Worm (Caenorhabditis elegans) whole organism, young adult: ENCODE measurements around the gene Y116A8C.468.
A peak's percentile ranks its signal among the peaks of the same experiment; 100 is the strongest.

Experiments used
- B0261.1 ChIP-seq: sonication (generic microtip); optimal IDR thresholded peaks from 2 replicates; lab custom pipeline; 2016; ENCODE audit warnings: mild to moderate bottlenecking, missing genetic modification characterization, moderate library complexity, missing compliant biosample characterization
- C06A6.2 ChIP-seq: fragments of 200-800 bp; sonication (Bioruptor generic); conservative IDR thresholded peaks from 2 replicates; pipeline ENCODE4 v1.3.6; 2022; ENCODE audit warnings: missing genetic modification characterization, missing compliant biosample characterization
- C17E4.6 ChIP-seq: fragments of 200-800 bp; sonication (Bioruptor generic); IDR thresholded peaks from 2 replicates; pipeline ENCODE4 v1.3.6; 2022; ENCODE audit warnings: missing genetic modification reagents, missing genetic modification characterization, missing compliant biosample characterization
- F10E7.11 ChIP-seq: sonication (generic microtip); optimal IDR thresholded peaks from 2 replicates; lab custom pipeline; 2017; ENCODE audit warnings: mild to moderate bottlenecking, missing genetic modification characterization, moderate library complexity, missing compliant biosample characterization
- F39B2.1 ChIP-seq: fragments of 200-800 bp; sonication (Bioruptor generic); IDR thresholded peaks from 2 replicates; pipeline ENCODE4 v1.3.6; 2022; ENCODE audit warnings: missing genetic modification reagents, missing genetic modification characterization, missing compliant biosample characterization
- F49E8.2 ChIP-seq: sonication (generic microtip); optimal IDR thresholded peaks from 3 replicates; lab custom pipeline; 2017; ENCODE audit warnings: missing genetic modification characterization, mild to moderate bottlenecking, missing compliant biosample characterization, antibody characterized with exemption, moderate library complexity; ENCODE audit not compliant: insufficient read depth
- F55B11.4 ChIP-seq: sonication (generic microtip); optimal IDR thresholded peaks from 2 replicates; lab custom pipeline; 2016; ENCODE audit warnings: missing compliant biosample characterization, missing genetic modification characterization, borderline replicate concordance; ENCODE audit not compliant: insufficient read depth
- F57A8.1 ChIP-seq: fragments of 200-800 bp; sonication (Bioruptor generic); optimal IDR thresholded peaks from 2 replicates; lab custom pipeline; 2018; ENCODE audit warnings: mild to moderate bottlenecking, missing genetic modification characterization, moderate library complexity, missing compliant biosample characterization
- K12H6.12 ChIP-seq: fragments of 200-800 bp; sonication (Bioruptor generic); optimal IDR thresholded peaks from 2 replicates; lab custom pipeline; 2018; ENCODE audit warnings: mild to moderate bottlenecking, missing genetic modification characterization, missing compliant biosample characterization
- Y53G8AR.9 ChIP-seq: fragments of 200-800 bp; sonication (Bioruptor generic); conservative IDR thresholded peaks from 2 replicates; pipeline ENCODE4 v1.3.6; 2022; ENCODE audit warnings: missing genetic modification reagents, missing genetic modification characterization, missing compliant biosample characterization
- Y95B8A.8 ChIP-seq: fragments of 200-800 bp; sonication (Bioruptor generic); IDR thresholded peaks from 2 replicates; pipeline ENCODE4 v1.3.6; 2022; ENCODE audit warnings: missing genetic modification reagents, missing genetic modification characterization, missing compliant biosample characterization
- ama-1 ChIP-seq, 3 experiments: fragments of 150-350 bp in 1 of 3; sonication (generic microtip) in 2 of 3; optimal IDR thresholded peaks; 2 replicates each; lab custom pipeline; 2014 to 2018; ENCODE audit warnings: missing biosample characterization in 2 of 3, missing genetic modification characterization in 2 of 3, missing genetic modification reagents in 2 of 3
- atf-7 ChIP-seq: sonication (generic microtip); optimal IDR thresholded peaks from 2 replicates; lab custom pipeline; 2017; ENCODE audit warnings: mild to moderate bottlenecking, missing genetic modification characterization, missing compliant biosample characterization
- bed-1 ChIP-seq: fragments of 200-800 bp; sonication (Bioruptor generic); IDR thresholded peaks from 2 replicates; pipeline ENCODE4 v1.3.6; 2022; ENCODE audit warnings: missing genetic modification reagents, missing genetic modification characterization, missing compliant biosample characterization
- bed-2 ChIP-seq: fragments of 200-800 bp; sonication (Bioruptor generic); IDR thresholded peaks from 2 replicates; pipeline ENCODE4 v1.3.6; 2022; ENCODE audit warnings: missing genetic modification reagents, missing genetic modification characterization, missing compliant biosample characterization
- ccch-3 ChIP-seq: fragments of 200-800 bp; sonication (Bioruptor generic); optimal IDR thresholded peaks from 2 replicates; lab custom pipeline; 2018; ENCODE audit warnings: mild to moderate bottlenecking, missing genetic modification characterization, missing compliant biosample characterization
- ceh-100 ChIP-seq: fragments of 200-800 bp; sonication (Bioruptor generic); IDR thresholded peaks from 2 replicates; pipeline ENCODE4 v1.3.6; 2022; ENCODE audit warnings: missing genetic modification reagents, missing genetic modification characterization, missing compliant biosample characterization
- efl-1 ChIP-seq: fragments of 150-350 bp; optimal IDR thresholded peaks from 2 replicates; lab custom pipeline; 2014; ENCODE audit warnings: missing biosample characterization, missing genetic modification reagents, missing genetic modification characterization
- egl-44 ChIP-seq: fragments of 200-800 bp; sonication (Bioruptor generic); IDR thresholded peaks from 2 replicates; pipeline ENCODE4 v1.3.6; 2022; ENCODE audit warnings: missing genetic modification reagents, missing genetic modification characterization, missing compliant biosample characterization
- egrh-3 ChIP-seq: fragments of 200-800 bp; sonication (Bioruptor generic); IDR thresholded peaks from 2 replicates; pipeline ENCODE4 v1.3.6; 2022; ENCODE audit warnings: missing genetic modification reagents, missing genetic modification characterization, missing compliant biosample characterization
- ets-4 ChIP-seq: fragments of 200-800 bp; sonication (Bioruptor generic); optimal IDR thresholded peaks from 2 replicates; lab custom pipeline; 2018; ENCODE audit warnings: mild to moderate bottlenecking, missing genetic modification characterization, missing compliant biosample characterization
- hlh-26 ChIP-seq: fragments of 200-800 bp; sonication (Bioruptor generic); conservative IDR thresholded peaks from 2 replicates; pipeline ENCODE4 v1.3.6; 2022; ENCODE audit warnings: missing genetic modification reagents, missing genetic modification characterization, missing compliant biosample characterization
- hrde-1 ChIP-seq: sonication (generic microtip); optimal IDR thresholded peaks from 2 replicates; lab custom pipeline; 2016; ENCODE audit warnings: missing genetic modification characterization, mild to moderate bottlenecking, missing compliant biosample characterization, moderate library complexity, missing genotype, missing genetic modification reagents, borderline replicate concordance
- let-526 ChIP-seq: fragments of 200-800 bp; sonication (Bioruptor generic); IDR thresholded peaks from 2 replicates; pipeline ENCODE4 v1.3.6; 2022; ENCODE audit warnings: missing genetic modification reagents, missing genetic modification characterization, missing compliant biosample characterization
- lin-26 ChIP-seq: fragments of 200-800 bp; sonication (Bioruptor generic); IDR thresholded peaks from 2 replicates; pipeline ENCODE4 v1.3.6; 2022; ENCODE audit warnings: missing genetic modification reagents, missing genetic modification characterization, missing compliant biosample characterization
- lin-54 ChIP-seq: fragments of 200-800 bp; sonication (Bioruptor generic); optimal IDR thresholded peaks from 2 replicates; lab custom pipeline; 2018; ENCODE audit warnings: mild to moderate bottlenecking, missing genetic modification characterization, missing compliant biosample characterization
- lsl-1 ChIP-seq: fragments of 200-800 bp; sonication (Bioruptor generic); optimal IDR thresholded peaks from 2 replicates; lab custom pipeline; 2018; ENCODE audit warnings: mild to moderate bottlenecking, missing genetic modification characterization, moderate library complexity, missing compliant biosample characterization
- madf-10 ChIP-seq: sonication (generic microtip); optimal IDR thresholded peaks from 2 replicates; lab custom pipeline; 2016; ENCODE audit warnings: mild to moderate bottlenecking, missing genetic modification characterization, missing compliant biosample characterization
- madf-3 ChIP-seq: fragments of 200-800 bp; sonication (Bioruptor generic); IDR thresholded peaks from 2 replicates; pipeline ENCODE4 v1.3.6; 2022; ENCODE audit warnings: missing genetic modification reagents, missing genetic modification characterization, missing compliant biosample characterization
- madf-6 ChIP-seq: fragments of 200-800 bp; sonication (Bioruptor generic); IDR thresholded peaks from 2 replicates; pipeline ENCODE4 v1.3.6; 2022; ENCODE audit warnings: missing genetic modification reagents, missing genetic modification characterization, missing compliant biosample characterization
- mcd-1 ChIP-seq: fragments of 200-800 bp; sonication (Bioruptor generic); IDR thresholded peaks from 2 replicates; pipeline ENCODE4 v1.3.6; 2022; ENCODE audit warnings: missing genetic modification reagents, missing genetic modification characterization, missing compliant biosample characterization
- mel-28 ChIP-seq: sonication (generic microtip); optimal IDR thresholded peaks from 2 replicates; lab custom pipeline; 2016; ENCODE audit warnings: borderline replicate concordance, mild to moderate bottlenecking, missing genetic modification characterization, missing compliant biosample characterization
- nfyb-1 ChIP-seq: fragments of 200-800 bp; sonication (Bioruptor generic); IDR thresholded peaks from 2 replicates; pipeline ENCODE4 v1.3.6; 2022; ENCODE audit warnings: missing genetic modification reagents, missing genetic modification characterization, missing compliant biosample characterization
- nhr-179 ChIP-seq: sonication (generic microtip); optimal IDR thresholded peaks from 2 replicates; lab custom pipeline; 2016; ENCODE audit warnings: mild to moderate bottlenecking, missing genetic modification characterization, missing compliant biosample characterization
- sea-2 ChIP-seq: fragments of 200-800 bp; sonication (Bioruptor generic); IDR thresholded peaks from 2 replicates; pipeline ENCODE4 v1.3.6; 2022; ENCODE audit warnings: missing genetic modification characterization, missing compliant biosample characterization
- snpc-4 ChIP-seq, 5 experiments: fragments of 150-350 bp in 1 of 5; sonication (generic microtip) in 4 of 5; optimal IDR thresholded peaks; 2 replicates each; lab custom pipeline; 2014 to 2018; ENCODE audit warnings: missing genetic modification characterization in 5 of 5, missing biosample characterization in 3 of 5, antibody characterized with exemption in 2 of 5, mild to moderate bottlenecking in 2 of 5, missing compliant biosample characterization in 2 of 5, missing genotype in 2 of 5, moderate library complexity in 2 of 5, missing genetic modification reagents in 1 of 5
- somi-1 ChIP-seq: fragments of 200-800 bp; sonication (Bioruptor generic); optimal IDR thresholded peaks from 2 replicates; lab custom pipeline; 2018; ENCODE audit warnings: mild to moderate bottlenecking, missing genetic modification characterization, missing compliant biosample characterization
- sptf-2 ChIP-seq: fragments of 200-800 bp; sonication (Bioruptor generic); optimal IDR thresholded peaks from 2 replicates; lab custom pipeline; 2018; ENCODE audit warnings: mild to moderate bottlenecking, missing genetic modification characterization, missing compliant biosample characterization
- zfh-2 ChIP-seq: fragments of 200-800 bp; sonication (Bioruptor generic); conservative IDR thresholded peaks from 2 replicates; pipeline ENCODE4 v1.3.6; 2022; ENCODE audit warnings: missing genetic modification reagents, missing genetic modification characterization, missing compliant biosample characterization
- ztf-22 ChIP-seq: fragments of 200-800 bp; sonication (Bioruptor generic); optimal IDR thresholded peaks from 2 replicates; lab custom pipeline; 2018; ENCODE audit warnings: mild to moderate bottlenecking, missing genetic modification characterization, moderate library complexity, missing compliant biosample characterization

The Y116A8C.468 gene

ce11 chrIV:16946746-16947145, 28.6 kb downstream of the Y116A8C.468 start, which contains the start of the genes Y116A8C.9 and arf-6 (continued):
- no peak for TF ChIP-seq mel-28 (tag; lab: Kevin White, UChicago)
- TF ChIP-seq madf-10 (tag; lab: Kevin White, UChicago), result peak; percentile 2
- TF ChIP-seq B0261.1, result no peak
- TF ChIP-seq mcd-1 (GFP tag; lab: Robert Waterston, UW), result peak; percentile 53; the same call in 1 of the 2 replicates
- peak; percentile 39 for TF ChIP-seq K12H6.12 (tag; lab: Kevin White, UChicago)
- peak; percentile 76 for TF ChIP-seq F49E8.2 (tag; lab: Kevin White, UChicago)
- 0 out of 2 replicates have a peak, but pooled peaks have one; percentile 19 for TF ChIP-seq nfyb-1 (GFP tag; lab: Robert Waterston, UW)
- TF ChIP-seq C17E4.6 (GFP tag; lab: Robert Waterston, UW), result no peak; the same call in 1 of the 2 replicates
- TF ChIP-seq ets-4, result no peak
- TF ChIP-seq lsl-1, result peak; percentile 5
- no peak for TF ChIP-seq hlh-26 (GFP tag; lab: Robert Waterston, UW)
- no peak for TF ChIP-seq ccch-3 (GFP tag; lab: Kevin White, UChicago)
- no peak for TF ChIP-seq lin-26 (GFP tag; lab: Robert Waterston, UW)
- TF ChIP-seq egl-44 (GFP tag; lab: Robert Waterston, UW), result no peak
- no peak for TF ChIP-seq Y53G8AR.9 (GFP tag; lab: Robert Waterston, UW)
- TF ChIP-seq lin-54 (GFP tag; lab: Kevin White, UChicago), result peak; percentile 56
- TF ChIP-seq ama-1 (optimal IDR thresholded peaks at IDR 0.05; lab: Kevin White, UChicago), result no peak
- TF ChIP-seq ama-1 (GFP tag; optimal IDR thresholded peaks at IDR 0.05; lab: Kevin White, UChicago), result peak in 1 of 2 experiments; percentile 36
- no peak for TF ChIP-seq efl-1 (GFP tag; lab: Kevin White, UChicago)
- TF ChIP-seq somi-1, result no peak
- TF ChIP-seq let-526 (GFP tag; lab: Robert Waterston, UW), result no peak
- no peak for TF ChIP-seq nhr-179 (tag; lab: Kevin White, UChicago)
- TF ChIP-seq bed-1 (GFP tag; lab: Robert Waterston, UW), result no peak
- no peak for TF ChIP-seq F10E7.11 (tag; lab: Kevin White, UChicago)
- no peak for TF ChIP-seq F57A8.1 (GFP tag; lab: Kevin White, UChicago)
- TF ChIP-seq ceh-100 (GFP tag; lab: Robert Waterston, UW), result peak; percentile 87
- TF ChIP-seq, all 124 proteins: peak for 34

ce11 chrIV:16949767-16950166, 31.6 kb downstream of the Y116A8C.468 start, which contains the start of gene rad-54.B:
rad-54.B (plus strand) TSS chrIV:16950067.
- TF ChIP-seq lsl-1 (no peak), Y95B8A.8 (GFP tag; lab: Robert Waterston, UW) (no peak), snpc-4 (GFP tag; optimal IDR thresholded peaks at IDR 0.05; lab: Kevin White, UChicago) (no peak), snpc-4 (tag; optimal IDR thresholded peaks at IDR 0.05; lab: Kevin White, UChicago) (peak in 1 of 4 experiments; percentile 41)

ce11 chrIV:16952389-16952788, 34.2 kb downstream of the Y116A8C.468 start:
- TF ChIP-seq ccch-3 (GFP tag; lab: Kevin White, UChicago) (no peak), bed-2 (GFP tag; lab: Robert Waterston, UW) (no peak), efl-1 (GFP tag; lab: Kevin White, UChicago) (no peak), zfh-2 (GFP tag; lab: Robert Waterston, UW) (peak; percentile 48; the same call in 1 of the 2 replicates)
- TF ChIP-seq, all 124 proteins: peak for 1

ce11 chrIV:16962445-16962844, 44.3 kb downstream of the Y116A8C.468 start:
- no peak for TF ChIP-seq F55B11.4 (tag; lab: Kevin White, UChicago)
- TF ChIP-seq lin-26 (GFP tag; lab: Robert Waterston, UW), result no peak
- TF ChIP-seq snpc-4 (GFP tag; optimal IDR thresholded peaks at IDR 0.05; lab: Kevin White, UChicago), result no peak
- TF ChIP-seq snpc-4 (tag; optimal IDR thresholded peaks at IDR 0.05; lab: Kevin White, UChicago), result no peak
- TF ChIP-seq sptf-2 (GFP tag; lab: Kevin White, UChicago), result no peak
- TF ChIP-seq C06A6.2 (GFP tag; lab: Robert Waterston, UW), result no peak
- 0 out of 2 replicates have a peak, but pooled peaks have one; percentile 16 for TF ChIP-seq madf-3 (GFP tag; lab: Robert Waterston, UW)
- TF ChIP-seq hrde-1, result no peak
- no peak for TF ChIP-seq Y53G8AR.9 (GFP tag; lab: Robert Waterston, UW)
- TF ChIP-seq somi-1, result no peak
- TF ChIP-seq zfh-2 (GFP tag; lab: Robert Waterston, UW), result peak; percentile 92
- TF ChIP-seq ztf-22 (GFP tag; lab: Kevin White, UChicago), result no peak
- no peak for TF ChIP-seq F39B2.1 (GFP tag; lab: Robert Waterston, UW)
- TF ChIP-seq atf-7, result no peak
- no peak for TF ChIP-seq bed-1 (GFP tag; lab: Robert Waterston, UW)
- no peak for TF ChIP-seq ets-4
- TF ChIP-seq madf-6 (GFP tag; lab: Robert Waterston, UW), result no peak
- no peak for TF ChIP-seq sea-2 (GFP tag; lab: Robert Waterston, UW)
- peak; percentile 83 for TF ChIP-seq egrh-3 (GFP tag; lab: Robert Waterston, UW)
